Fruit fly (Drosophila melanogaster) whole organism: ENCODE results near the gene Tim23.

Source experiments
- CG8478 ChIP-seq: fragments of >200 bp; optimal IDR thresholded peaks from 2 replicates; lab custom pipeline; 2018; ENCODE audit warnings: inconsistent platforms
- Dll ChIP-seq: fragments of >200 bp; optimal IDR thresholded peaks from 2 replicates; lab custom pipeline; 2017
- EcR ChIP-seq, 2 experiments: fragments of >200 bp; optimal IDR thresholded peaks; 2 replicates each; lab custom pipeline; 2017; ENCODE audit warnings: missing biosample characterization in 2 of 2, missing genetic modification characterization in 2 of 2, missing genetic modification reagents in 2 of 2
- pan ChIP-seq: fragments of >200 bp; optimal IDR thresholded peaks from 2 replicates; lab custom pipeline; 2017
- psq ChIP-seq: fragments of >200 bp; optimal IDR thresholded peaks from 2 replicates; lab custom pipeline; 2017
- usp ChIP-seq: fragments of >200 bp; optimal IDR thresholded peaks from 2 replicates; lab custom pipeline; 2017; ENCODE audit warnings: missing biosample characterization, missing genetic modification characterization, mixed read lengths

- TF ChIP-seq CG8478 (no peak), psq (lab: Kevin White, UChicago) (no peak), EcR (GFP tag; optimal IDR thresholded peaks at IDR 0.05; lab: Kevin White, UChicago) (no peak), pan (lab: Kevin White, UChicago) (no peak), usp (GFP tag; lab: Kevin White, UChicago) (no peak), Dll (lab: Kevin White, UChicago) (no peak)
Measured at dm6 chr2L:23332239-23332810, 18.9 kb upstream of the Tim23 start.
